Fruit fly (Drosophila melanogaster): ENCODE measurements around the gene CYLD.
A peak's percentile ranks its signal among the peaks of the same experiment; 100 is the strongest.

CYLD gene

dm6 chr2L:10339212-10339721, 39.6 kb upstream of the CYLD start, which contains the start of gene SamDC (continued):
- TF ChIP-seq HLHmδ (GFP tag; optimal IDR thresholded peaks at IDR 0.05) (peak; percentile 46), HLH3B (GFP tag; IDR thresholded peaks at IDR 0.05) (peak; percentile 52; the same call in 1 of the 2 replicates), schlank (tag; optimal IDR thresholded peaks at IDR 0.05) (peak; percentile 35), NfI (GFP tag; optimal IDR thresholded peaks at IDR 0.05) (peak; percentile 46), CG10462 (GFP tag; optimal IDR thresholded peaks at IDR 0.05) (no peak), D19A (tag; optimal IDR thresholded peaks at IDR 0.05) (peak; percentile 55), ara (GFP tag; IDR thresholded peaks at IDR 0.05) (peak; percentile 58; the same call in 1 of the 2 replicates), Eip74EF (GFP tag; optimal IDR thresholded peaks at IDR 0.05) (peak in 1 of 2 experiments; percentile 94), CG42726 (GFP tag; IDR thresholded peaks at IDR 0.05; ENCODE audit: partially characterized antibody) (peak; percentile 82; the same call in 1 of the 2 replicates), E2f2 (GFP tag; IDR thresholded peaks at IDR 0.05) (peak; percentile 42), CG1832 (GFP tag; optimal IDR thresholded peaks at IDR 0.05) (no peak), CG33213 (GFP tag; optimal IDR thresholded peaks at IDR 0.05) (peak; percentile 34), grn (GFP tag; optimal IDR thresholded peaks at IDR 0.05) (peak; percentile 99), pan (optimal IDR thresholded peaks at IDR 0.05) (no peak), pan (GFP tag; optimal IDR thresholded peaks at IDR 0.05 in 1 of 2, IDR thresholded peaks at IDR 0.05 in 1 of 2) (peak in 1 of 2 experiments; percentile 49), CG7745 (tag; optimal IDR thresholded peaks at IDR 0.05) (peak; percentile 54), vnd (GFP tag; IDR thresholded peaks at IDR 0.05; ENCODE audit: partially characterized antibody) (peak; percentile 59; the same call in 2 of the 3 replicates), otp (GFP tag; IDR thresholded peaks at IDR 0.05) (no peak), Dfd (GFP tag; optimal IDR thresholded peaks at IDR 0.05) (peak in 1 of 2 experiments; percentile 77), Dek (tag; optimal IDR thresholded peaks at IDR 0.05) (peak; percentile 68), stwl (tag; optimal IDR thresholded peaks at IDR 0.05) (peak; percentile 78), HmgD (GFP tag; optimal IDR thresholded peaks at IDR 0.05) (peak; percentile 27), CG13775 (GFP tag; optimal IDR thresholded peaks at IDR 0.05) (peak; percentile 45), CG4282 (GFP tag; optimal IDR thresholded peaks at IDR 0.05) (no peak), CG7786 (GFP tag; optimal IDR thresholded peaks at IDR 0.05) (peak; percentile 16), CG15696 (tag; optimal IDR thresholded peaks at IDR 0.05) (peak; percentile 23), nmo (GFP tag; optimal IDR thresholded peaks at IDR 0.05) (peak; percentile 46), chn (GFP tag; optimal IDR thresholded peaks at IDR 0.05) (peak; percentile 10), CG12942 (GFP tag; optimal IDR thresholded peaks at IDR 0.05) (peak; percentile 4), CG10654 (GFP tag; optimal IDR thresholded peaks at IDR 0.05) (peak; percentile 14), oc (tag; optimal IDR thresholded peaks at IDR 0.05) (no peak), CG14710 (tag; optimal IDR thresholded peaks at IDR 0.05) (peak; percentile 47), CG12769 (tag; optimal IDR thresholded peaks at IDR 0.05) (peak; percentile 32), CG2199 (GFP tag; IDR thresholded peaks at IDR 0.05) (peak; percentile 67; the same call in 2 of the 3 replicates), ash1 (GFP tag; optimal IDR thresholded peaks at IDR 0.05) (peak; percentile 16), Sox100B (GFP tag; optimal IDR thresholded peaks at IDR 0.05) (peak; percentile 17), CrebB (tag; optimal IDR thresholded peaks at IDR 0.05) (peak; percentile 18), CG15514 (GFP tag; optimal IDR thresholded peaks at IDR 0.05) (peak; percentile 80), zfh2 (GFP tag; optimal IDR thresholded peaks at IDR 0.05) (peak; percentile 27), dmrt99B (tag; optimal IDR thresholded peaks at IDR 0.05) (peak; percentile 26), onecut (GFP tag; IDR thresholded peaks at IDR 0.05) (0 out of 2 replicates have a peak, but pooled peaks have one; percentile 26), Pdp1 (GFP tag; optimal IDR thresholded peaks at IDR 0.05) (peak; percentile 2 to 82), Trl (optimal IDR thresholded peaks at IDR 0.05) (no peak), Trl (GFP tag; optimal IDR thresholded peaks at IDR 0.05) (peak; percentile 58), inv (GFP tag; IDR thresholded peaks at IDR 0.05; ENCODE audit: partially characterized antibody) (peak; percentile 81), tap (tag; optimal IDR thresholded peaks at IDR 0.05) (no peak), CG16815 (GFP tag; optimal IDR thresholded peaks at IDR 0.05) (peak; percentile 7), CG1603 (tag; optimal IDR thresholded peaks at IDR 0.05) (peak; percentile 79), CG13424 (tag; optimal IDR thresholded peaks at IDR 0.05) (peak; percentile 59)
